Fruit fly (Drosophila melanogaster) whole organism, embryonic: ENCODE results near the gene Unc50.

Source experiments
- CG13287 ChIP-seq: fragments of 200-800 bp; sonication (Bioruptor generic); IDR thresholded peaks from 2 replicates; pipeline ENCODE4 v1.3.6; 2022; ENCODE audit warnings: missing biosample characterization, missing genetic modification characterization; ENCODE audit not compliant: partially characterized antibody
- CG15073 ChIP-seq: fragments of 200-800 bp; sonication (Bioruptor generic); optimal IDR thresholded peaks from 2 replicates; lab custom pipeline; 2016; ENCODE audit warnings: missing biosample characterization, missing genetic modification characterization
- CG1529 ChIP-seq: fragments of 200-800 bp; sonication (Bioruptor generic); optimal IDR thresholded peaks from 3 replicates; lab custom pipeline; 2018; ENCODE audit warnings: missing biosample characterization, missing genetic modification characterization
- CG15479 ChIP-seq: fragments of 200-800 bp; sonication (Bioruptor generic); optimal IDR thresholded peaks from 3 replicates; lab custom pipeline; 2019; ENCODE audit warnings: missing biosample characterization, mild to moderate bottlenecking, missing genetic modification characterization, moderate library complexity
- CG15696 ChIP-seq: fragments of 200-800 bp; sonication (Bioruptor generic); optimal IDR thresholded peaks from 2 replicates; lab custom pipeline; 2019; ENCODE audit warnings: missing biosample characterization, mild to moderate bottlenecking, missing genetic modification characterization, moderate library complexity
- CG1603 ChIP-seq: fragments of 200-800 bp; sonication (Bioruptor generic); optimal IDR thresholded peaks from 2 replicates; lab custom pipeline; 2019; ENCODE audit warnings: missing biosample characterization, mild to moderate bottlenecking, missing genetic modification characterization, moderate library complexity
- CG17802 ChIP-seq: fragments of 200-800 bp; sonication (Bioruptor generic); optimal IDR thresholded peaks from 2 replicates; lab custom pipeline; 2018; ENCODE audit warnings: missing biosample characterization, mild to moderate bottlenecking, missing genetic modification characterization, moderate library complexity
- CG2116 ChIP-seq: fragments of 200-800 bp; sonication (Bioruptor generic); optimal IDR thresholded peaks from 3 replicates; lab custom pipeline; 2018; ENCODE audit warnings: missing biosample characterization, mild to moderate bottlenecking, missing genetic modification characterization
- CG2202 ChIP-seq: fragments of 200-800 bp; sonication (Bioruptor generic); optimal IDR thresholded peaks from 2 replicates; lab custom pipeline; 2018; ENCODE audit warnings: missing biosample characterization, mild to moderate bottlenecking, missing genetic modification characterization
- CG6813 ChIP-seq: fragments of 200-800 bp; sonication (Bioruptor generic); optimal IDR thresholded peaks from 2 replicates; lab custom pipeline; 2017; ENCODE audit warnings: missing biosample characterization, missing genetic modification characterization, mild to moderate bottlenecking, moderate library complexity, missing genetic modification reagents
- CG9727 ChIP-seq: fragments of 200-800 bp; sonication (Bioruptor generic); optimal IDR thresholded peaks from 3 replicates; lab custom pipeline; 2017; ENCODE audit warnings: missing biosample characterization, mild to moderate bottlenecking, missing genetic modification characterization
- Camta ChIP-seq: fragments of 200-800 bp; sonication (Bioruptor generic); optimal IDR thresholded peaks from 2 replicates; lab custom pipeline; 2016; ENCODE audit warnings: missing biosample characterization, missing genetic modification characterization
- D ChIP-seq, 2 experiments: fragments of 200-800 bp in 1 of 2; fragments of >200 bp in 1 of 2; sonication (Bioruptor generic) in 1 of 2; optimal IDR thresholded peaks; 2 replicates in 1 of 2; 3 replicates in 1 of 2; lab custom pipeline; 2017; ENCODE audit warnings: mild to moderate bottlenecking in 1 of 2, missing biosample characterization in 1 of 2, missing genetic modification characterization in 1 of 2, missing genetic modification reagents in 1 of 2
- Kr ChIP-seq: fragments of 200-800 bp; sonication (Bioruptor generic); optimal IDR thresholded peaks from 2 replicates; lab custom pipeline; 2017; ENCODE audit warnings: missing biosample characterization, mild to moderate bottlenecking, missing genetic modification characterization
- Myb ChIP-seq: fragments of 200-800 bp; sonication (Bioruptor generic); optimal IDR thresholded peaks from 2 replicates; lab custom pipeline; 2016; ENCODE audit warnings: missing biosample characterization, missing genetic modification characterization
- Ptx1 ChIP-seq: fragments of 200-800 bp; sonication (Bioruptor generic); IDR thresholded peaks from 2 replicates; pipeline ENCODE4 v1.3.6; 2022; ENCODE audit warnings: missing biosample characterization, missing genetic modification characterization
- ac ChIP-seq: fragments of 200-800 bp; sonication (Bioruptor generic); optimal IDR thresholded peaks from 3 replicates; lab custom pipeline; 2017; ENCODE audit warnings: missing biosample characterization, mild to moderate bottlenecking, missing genetic modification characterization
- bsh ChIP-seq, 2 experiments: fragments of 200-800 bp; sonication (Bioruptor generic); optimal IDR thresholded peaks; 2 replicates each; lab custom pipeline; 2017 to 2018; ENCODE audit warnings: mild to moderate bottlenecking in 2 of 2, missing biosample characterization in 2 of 2, missing genetic modification characterization in 2 of 2, moderate library complexity in 1 of 2
- cad ChIP-seq: fragments of >200 bp; optimal IDR thresholded peaks from 2 replicates; lab custom pipeline; 2017; ENCODE audit warnings: missing biosample characterization, missing genetic modification characterization
- crc ChIP-seq: fragments of 200-800 bp; sonication (Bioruptor generic); optimal IDR thresholded peaks from 2 replicates; lab custom pipeline; 2016; ENCODE audit warnings: missing biosample characterization, missing genetic modification characterization
- dmrt11E ChIP-seq: fragments of 200-800 bp; sonication (Bioruptor generic); optimal IDR thresholded peaks from 3 replicates; lab custom pipeline; 2018; ENCODE audit warnings: missing biosample characterization, mild to moderate bottlenecking, missing genetic modification characterization, moderate library complexity
- eyg ChIP-seq: fragments of 200-800 bp; sonication (Bioruptor generic); optimal IDR thresholded peaks from 3 replicates; lab custom pipeline; 2016; ENCODE audit warnings: missing biosample characterization, missing genetic modification characterization
- fd102C ChIP-seq: fragments of 200-800 bp; sonication (Bioruptor generic); optimal IDR thresholded peaks from 2 replicates; lab custom pipeline; 2018; ENCODE audit warnings: missing biosample characterization, mild to moderate bottlenecking, missing genetic modification characterization, moderate library complexity
- mirr ChIP-seq: fragments of 200-800 bp; sonication (Bioruptor generic); optimal IDR thresholded peaks from 3 replicates; lab custom pipeline; 2018; ENCODE audit warnings: missing biosample characterization, mild to moderate bottlenecking, missing genetic modification characterization
- nmo ChIP-seq: fragments of 200-800 bp; sonication (Bioruptor generic); optimal IDR thresholded peaks from 2 replicates; lab custom pipeline; 2018; ENCODE audit warnings: missing biosample characterization, mild to moderate bottlenecking, missing genetic modification characterization, moderate library complexity
- onecut ChIP-seq: fragments of 200-800 bp; sonication (Bioruptor generic); IDR thresholded peaks from 2 replicates; pipeline ENCODE4 v1.3.6; 2022; ENCODE audit warnings: missing biosample characterization, missing genetic modification characterization
- pfk ChIP-seq: fragments of 200-800 bp; sonication (Bioruptor generic); optimal IDR thresholded peaks from 2 replicates; lab custom pipeline; 2018; ENCODE audit warnings: missing biosample characterization, mild to moderate bottlenecking, missing genetic modification characterization, moderate library complexity
- schlank ChIP-seq: fragments of 200-800 bp; sonication (Bioruptor generic); optimal IDR thresholded peaks from 2 replicates; lab custom pipeline; 2018; ENCODE audit warnings: missing biosample characterization, mild to moderate bottlenecking, missing genetic modification characterization
- sens ChIP-seq: fragments of 200-800 bp; sonication (Bioruptor generic); peaks from one replicate; lab custom pipeline; 2016; ENCODE audit warnings: missing biosample characterization, missing genetic modification characterization
- tin ChIP-seq: fragments of 200-800 bp; sonication (Bioruptor generic); optimal IDR thresholded peaks from 3 replicates; lab custom pipeline; 2016; ENCODE audit warnings: missing biosample characterization, missing genetic modification characterization
- tll ChIP-seq, 2 experiments: fragments of 200-800 bp in 1 of 2; fragments of >200 bp in 1 of 2; sonication (Bioruptor generic) in 1 of 2; optimal IDR thresholded peaks; 2 replicates each; lab custom pipeline; 2017 to 2019; ENCODE audit warnings: missing biosample characterization in 2 of 2, missing genetic modification characterization in 2 of 2, mild to moderate bottlenecking in 1 of 2, moderate library complexity in 1 of 2
- zen ChIP-seq: fragments of 200-800 bp; sonication (Bioruptor generic); optimal IDR thresholded peaks from 3 replicates; lab custom pipeline; 2018; ENCODE audit warnings: missing biosample characterization, mild to moderate bottlenecking, missing genetic modification characterization, moderate library complexity

Gene Unc50

DNA sequence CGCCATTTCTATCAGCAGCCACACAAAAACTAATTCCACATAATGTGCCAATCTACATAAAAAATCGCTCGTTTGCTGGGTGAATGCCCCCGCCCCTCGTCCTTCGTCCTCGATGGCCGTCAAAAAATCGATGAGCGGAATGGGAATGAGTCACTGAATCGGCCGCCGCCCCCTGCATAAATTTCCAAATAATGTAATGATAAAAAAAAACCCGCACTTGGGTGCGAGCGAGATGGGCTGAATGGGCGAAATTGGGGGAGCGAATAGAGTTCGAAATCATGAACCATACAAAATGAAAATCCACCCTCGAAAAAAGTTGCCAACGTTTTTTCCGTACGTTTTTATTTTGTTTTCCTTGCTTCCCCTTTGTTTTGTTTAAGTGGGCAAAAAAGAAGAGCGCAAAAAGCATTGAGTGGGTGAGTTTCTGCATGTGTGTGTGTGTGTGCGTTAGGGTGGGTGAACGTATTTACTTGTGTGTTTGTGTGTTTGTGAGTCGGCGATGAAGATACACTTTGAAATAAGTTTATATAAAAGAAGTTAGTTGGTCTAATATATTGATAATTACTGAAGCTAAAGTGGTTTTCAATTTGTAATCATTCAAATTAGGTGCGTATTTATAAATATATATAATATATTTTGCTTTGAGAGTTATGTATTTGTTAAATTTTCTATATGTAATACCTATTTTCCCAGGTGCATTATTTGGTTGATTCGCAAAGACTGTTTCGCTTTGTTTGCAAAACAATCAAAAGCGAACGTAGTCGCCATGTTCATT lies 29.1 kb upstream of the Unc50 start (continued):
- peak in 1 of 2 experiments; percentile 21 for TF ChIP-seq bsh (GFP tag; optimal IDR thresholded peaks at IDR 0.05; lab: Kevin White, UChicago)
- no peak for TF ChIP-seq crc (GFP tag; lab: Kevin White, UChicago)
- peak; percentile 97 for TF ChIP-seq onecut (GFP tag; lab: Robert Waterston, UW)
- no peak for TF ChIP-seq nmo (GFP tag; lab: Kevin White, UChicago)
- no peak for TF ChIP-seq eyg (GFP tag; lab: Kevin White, UChicago)
- TF ChIP-seq Camta (GFP tag; lab: Kevin White, UChicago) = no peak
- TF ChIP-seq CG15073 = no peak
- TF ChIP-seq schlank = no peak
- TF ChIP-seq CG17802 (tag; lab: Kevin White, UChicago) = no peak

- peak; percentile 1 for TF ChIP-seq dmrt11E
- peak; percentile 40 for TF ChIP-seq ac (GFP tag; lab: Kevin White, UChicago)
- peak; percentile 17 for TF ChIP-seq Kr (GFP tag; lab: Kevin White, UChicago)
- peak; percentile 22 for TF ChIP-seq CG1603
- TF ChIP-seq CG9727 (GFP tag; lab: Kevin White, UChicago) = peak; percentile 10
- TF ChIP-seq CG2202 (tag; lab: Kevin White, UChicago) = peak; percentile 1
- TF ChIP-seq CG15479 = peak; percentile 40
- peak; percentile 67 for TF ChIP-seq fd102C (GFP tag; lab: Kevin White, UChicago)
- TF ChIP-seq CG6813 = peak; percentile 32
- TF ChIP-seq CG1529 = no peak
- TF ChIP-seq sens (GFP tag; lab: Kevin White, UChicago) = peak; percentile 81
- TF ChIP-seq tll (GFP tag; optimal IDR thresholded peaks at IDR 0.05; lab: Kevin White, UChicago) = no peak
- TF ChIP-seq CG15696 (tag; lab: Kevin White, UChicago) = peak; percentile 38
- TF ChIP-seq mirr = no peak
Observed at dm6 chr3R:8704669-8705068, 28.3 kb upstream of the Unc50 start.

DNA sequence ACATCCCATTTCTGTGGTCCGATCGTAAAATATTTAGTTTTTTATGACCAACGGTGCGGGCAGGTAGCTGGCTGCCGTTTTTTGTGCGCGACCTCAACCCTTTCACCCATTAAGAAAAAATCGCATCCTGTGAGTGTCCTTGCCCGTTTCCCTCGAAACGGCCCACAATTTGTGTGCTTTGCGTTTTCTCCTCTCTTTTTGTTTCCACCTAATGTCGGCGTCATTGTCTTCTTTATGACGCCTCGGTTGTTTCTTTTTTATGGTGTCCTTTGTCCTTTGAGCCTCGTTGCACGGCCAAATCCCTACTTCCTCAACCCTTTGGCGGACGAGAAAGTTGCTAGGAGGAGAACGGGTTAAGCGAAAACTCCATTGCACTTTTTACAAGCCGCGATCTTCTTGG lies 24.8 kb upstream of the Unc50 start:
- no peak for TF ChIP-seq Ptx1
- no peak for TF ChIP-seq CG2116 (GFP tag; lab: Kevin White, UChicago)
- no peak for TF ChIP-seq pfk (GFP tag; lab: Kevin White, UChicago)
- peak in 1 of 2 experiments; percentile 20 for TF ChIP-seq tll (GFP tag; optimal IDR thresholded peaks at IDR 0.05; lab: Kevin White, UChicago)
- TF ChIP-seq Myb (GFP tag; lab: Kevin White, UChicago) = no peak
- TF ChIP-seq Kr (GFP tag; lab: Kevin White, UChicago) = peak; percentile 93
- peak; percentile 40 for TF ChIP-seq D (optimal IDR thresholded peaks at IDR 0.05; lab: Kevin White, UChicago)
- TF ChIP-seq D (GFP tag; optimal IDR thresholded peaks at IDR 0.05; lab: Kevin White, UChicago) = no peak
- TF ChIP-seq tin = no peak
- peak; percentile 82 for TF ChIP-seq cad (GFP tag; lab: Kevin White, UChicago)
- TF ChIP-seq zen (tag; lab: Kevin White, UChicago) = peak; percentile 76

- TF ChIP-seq tll (GFP tag; optimal IDR thresholded peaks at IDR 0.05; lab: Kevin White, UChicago) (peak in 1 of 2 experiments; percentile 4), cad (GFP tag; lab: Kevin White, UChicago) (peak; percentile 79), D (optimal IDR thresholded peaks at IDR 0.05; lab: Kevin White, UChicago) (peak; percentile 73), D (GFP tag; optimal IDR thresholded peaks at IDR 0.05; lab: Kevin White, UChicago) (no peak), CG13287 (GFP tag; lab: Robert Waterston, UW) (no peak), CG15479 (peak; percentile 64)
Observed at dm6 chr3R:8700660-8701059, 24.2 kb upstream of the Unc50 start.
